Fruit fly (Drosophila melanogaster): ENCODE results near the gene Nek2.

Gene Nek2

dm6 chrX:7937588-7938481, 46.4 kb upstream of the Nek2 start:
- peak; percentile 81 for TF ChIP-seq eg (GFP tag; IDR thresholded peaks at IDR 0.05)
- peak; percentile 81 for TF ChIP-seq Sox102F (GFP tag; optimal IDR thresholded peaks at IDR 0.05)
- peak; percentile 78 for TF ChIP-seq CG11762 (GFP tag; optimal IDR thresholded peaks at IDR 0.05; ENCODE audit: insufficient read depth)
- peak; percentile 78 for TF ChIP-seq CG34406 (GFP tag; optimal IDR thresholded peaks at IDR 0.05)
- TF ChIP-seq Sox15 (GFP tag; optimal IDR thresholded peaks at IDR 0.05): peak; percentile 80
- peak; percentile 89 for TF ChIP-seq Met (GFP tag; optimal IDR thresholded peaks at IDR 0.05)
- TF ChIP-seq Smox (GFP tag; optimal IDR thresholded peaks at IDR 0.05): peak; percentile 82
- TF ChIP-seq net (GFP tag; optimal IDR thresholded peaks at IDR 0.05): peak; percentile 81
- TF ChIP-seq cyc (GFP tag; optimal IDR thresholded peaks at IDR 0.05): peak; percentile 85
- peak; percentile 88 for TF ChIP-seq Sox14 (GFP tag; optimal IDR thresholded peaks at IDR 0.05)
- TF ChIP-seq CG8632 (GFP tag; optimal IDR thresholded peaks at IDR 0.05): peak; percentile 80
- TF ChIP-seq OdsH (GFP tag; optimal IDR thresholded peaks at IDR 0.05): peak; percentile 80
- TF ChIP-seq lz (GFP tag; optimal IDR thresholded peaks at IDR 0.05): peak; percentile 91
- peak; percentile 84 for TF ChIP-seq Eip75B (GFP tag; optimal IDR thresholded peaks at IDR 0.05)
- peak; percentile 62 for TF ChIP-seq Ets96B (tag; optimal IDR thresholded peaks at IDR 0.05)
- TF ChIP-seq spab (GFP tag; optimal IDR thresholded peaks at IDR 0.05): peak; percentile 72
- peak; percentile 91 for TF ChIP-seq Hr39 (GFP tag; optimal IDR thresholded peaks at IDR 0.05)
- peak; percentile 56 for TF ChIP-seq dsx (GFP tag; optimal IDR thresholded peaks at IDR 0.05; ENCODE audit: poor library complexity, severe bottlenecking)
- TF ChIP-seq CG6792 (GFP tag; optimal IDR thresholded peaks at IDR 0.05): peak; percentile 87
- peak; percentile 87 for TF ChIP-seq CG8119 (GFP tag; IDR thresholded peaks at IDR 0.05)
- peak; percentile 74 for TF ChIP-seq Gug (GFP tag; IDR thresholded peaks at IDR 0.05)
- peak; percentile 57 for TF ChIP-seq CG1621 (tag; optimal IDR thresholded peaks at IDR 0.05)
- TF ChIP-seq CG8319 (GFP tag; optimal IDR thresholded peaks at IDR 0.05): peak; percentile 62
- TF ChIP-seq CG6854 (GFP tag; optimal IDR thresholded peaks at IDR 0.05): peak; percentile 26
- TF ChIP-seq CG6163 (GFP tag; IDR thresholded peaks at IDR 0.05): peak; percentile 75
- TF ChIP-seq dac (GFP tag; optimal IDR thresholded peaks at IDR 0.05): peak; percentile 87
- TF ChIP-seq Hr4 (GFP tag; optimal IDR thresholded peaks at IDR 0.05): peak; percentile 88
- TF ChIP-seq CG10669 (GFP tag; optimal IDR thresholded peaks at IDR 0.05): peak; percentile 79
- TF ChIP-seq vri (GFP tag; optimal IDR thresholded peaks at IDR 0.05): peak; percentile 39
- no peak for TF ChIP-seq Eip93F (GFP tag; optimal IDR thresholded peaks at IDR 0.05)
- peak; percentile 64 for TF ChIP-seq CG11902 (GFP tag; optimal IDR thresholded peaks at IDR 0.05)
- no peak for TF ChIP-seq fkh (GFP tag; optimal IDR thresholded peaks at IDR 0.05)
- TF ChIP-seq esn (GFP tag; optimal IDR thresholded peaks at IDR 0.05): peak; percentile 90
- TF ChIP-seq CG3032 (tag; optimal IDR thresholded peaks at IDR 0.05): peak; percentile 70
- TF ChIP-seq Hr38 (GFP tag; optimal IDR thresholded peaks at IDR 0.05): peak; percentile 2
- peak; percentile 50 for TF ChIP-seq Lpt (GFP tag; optimal IDR thresholded peaks at IDR 0.05)
- peak; percentile 85 for TF ChIP-seq CG15336 (GFP tag; IDR thresholded peaks at IDR 0.05)
- peak; percentile 83 for TF ChIP-seq fd59A (GFP tag; optimal IDR thresholded peaks at IDR 0.05)
- TF ChIP-seq pdm3 (GFP tag; optimal IDR thresholded peaks at IDR 0.05): peak; percentile 86
- TF ChIP-seq CG4318 (GFP tag; optimal IDR thresholded peaks at IDR 0.05): peak; percentile 92
- peak; percentile 79 for TF ChIP-seq CG3919 (GFP tag; optimal IDR thresholded peaks at IDR 0.05)
- TF ChIP-seq CG6276 (GFP tag; optimal IDR thresholded peaks at IDR 0.05): peak; percentile 89
- TF ChIP-seq CG31627 (GFP tag; optimal IDR thresholded peaks at IDR 0.05): peak; percentile 87
- peak; percentile 93 for TF ChIP-seq Eip78C (GFP tag)
- TF ChIP-seq CG10631 (GFP tag; optimal IDR thresholded peaks at IDR 0.05): peak; percentile 85
- TF ChIP-seq CG32006 (GFP tag; optimal IDR thresholded peaks at IDR 0.05): peak; percentile 96
- peak; percentile 64 to 75 for TF ChIP-seq ss (GFP tag; optimal IDR thresholded peaks at IDR 0.05)
- TF ChIP-seq achi (GFP tag; optimal IDR thresholded peaks at IDR 0.05): peak; percentile 83
- peak; percentile 67 for TF ChIP-seq CG7368 (GFP tag; optimal IDR thresholded peaks at IDR 0.05)
- TF ChIP-seq acj6 (GFP tag; optimal IDR thresholded peaks at IDR 0.05): peak; percentile 78

Data from whole organism, prepupa.